Fruit fly (Drosophila melanogaster): ENCODE measurements around the gene Hsp23.

Gene Hsp23

dm6 chr3L:9391340-9391980 is 9.8 kb downstream of the Hsp23 start:
- TF ChIP-seq hkb (optimal IDR thresholded peaks at IDR 0.05), result no peak
- TF ChIP-seq hkb (GFP tag; IDR thresholded peaks at IDR 0.05), result no peak
- peak; percentile 19 for TF ChIP-seq exex (tag; optimal IDR thresholded peaks at IDR 0.05)
- peak; percentile 62 for TF ChIP-seq sens (GFP tag)

DNA sequence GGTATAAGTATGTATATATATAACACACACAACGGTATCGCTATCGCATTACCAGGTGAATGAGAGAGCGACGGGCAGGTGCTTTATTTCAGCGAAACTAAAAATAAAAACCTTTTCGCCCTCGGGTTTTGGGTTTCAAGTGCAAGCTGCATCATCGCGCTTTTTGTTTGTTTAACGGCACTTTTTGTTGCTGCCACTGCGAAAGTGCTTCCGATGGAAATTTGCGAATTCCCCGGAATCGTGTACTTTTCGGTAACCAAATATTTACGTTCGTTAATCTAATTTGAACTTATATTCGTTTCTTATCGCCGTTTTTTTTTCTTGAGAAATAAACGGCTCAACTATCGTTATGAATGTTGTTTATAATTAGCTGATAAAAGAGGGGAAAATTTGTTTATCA is 14.4 kb downstream of the Hsp23 start:
- TF ChIP-seq br (optimal IDR thresholded peaks at IDR 0.05) (no peak), CG34376 (GFP tag; optimal IDR thresholded peaks at IDR 0.05) (peak; percentile 18), Vsx1 (GFP tag; optimal IDR thresholded peaks at IDR 0.05) (peak; percentile 38), exex (tag; optimal IDR thresholded peaks at IDR 0.05) (peak; percentile 82)

dm6 chr3L:9396704-9397103 is 15.0 kb downstream of the Hsp23 start:
- TF ChIP-seq gsb-n (tag; optimal IDR thresholded peaks at IDR 0.05) (no peak), chinmo (GFP tag; IDR thresholded peaks at IDR 0.05; ENCODE audit: partially characterized antibody) (peak; percentile 75; the same call in 1 of the 4 replicates), crol (GFP tag; IDR thresholded peaks at IDR 0.05) (peak; percentile 67), CG9437 (GFP tag; optimal IDR thresholded peaks at IDR 0.05) (no peak), vnd (GFP tag; IDR thresholded peaks at IDR 0.05; ENCODE audit: partially characterized antibody) (0 out of 3 replicates have a peak, but pooled peaks have one; percentile 10), CG8290 (GFP tag; optimal IDR thresholded peaks at IDR 0.05) (no peak), CG8290 (tag; optimal IDR thresholded peaks at IDR 0.05) (peak in 1 of 2 experiments; percentile 21), Rfx (GFP tag; IDR thresholded peaks at IDR 0.05) (no peak), CG4328 (GFP tag; optimal IDR thresholded peaks at IDR 0.05) (no peak), NC2α (GFP tag; optimal IDR thresholded peaks at IDR 0.05) (no peak)

DNA sequence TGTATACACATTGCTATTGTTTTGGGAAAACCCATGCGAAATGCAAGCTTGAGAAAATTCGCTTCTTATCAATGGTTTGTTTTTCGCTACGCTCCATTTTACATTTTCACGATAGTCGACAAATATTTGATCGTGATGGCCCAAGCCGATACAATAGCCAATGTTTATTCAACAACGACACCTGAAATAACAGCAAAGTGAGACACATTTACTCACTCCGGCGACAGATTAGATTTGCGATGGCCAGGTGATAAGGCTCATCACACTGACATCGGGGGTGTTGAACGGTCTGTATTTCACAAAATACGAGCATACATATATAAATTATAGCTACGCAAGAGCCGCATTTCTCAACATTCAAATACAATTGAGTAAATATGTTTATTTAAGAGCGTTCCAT is 15.5 kb downstream of the Hsp23 start:
- TF ChIP-seq Taf1 (GFP tag; IDR thresholded peaks at IDR 0.05) (no peak), tgo (GFP tag; IDR thresholded peaks at IDR 0.05) (no peak; the same call in 2 of the 3 replicates), CG13296 (GFP tag; optimal IDR thresholded peaks at IDR 0.05) (peak; percentile 84), HLH3B (GFP tag; IDR thresholded peaks at IDR 0.05) (peak; percentile 51; the same call in 1 of the 2 replicates), grau (tag; optimal IDR thresholded peaks at IDR 0.05) (peak; percentile 21), CG17912 (GFP tag; optimal IDR thresholded peaks at IDR 0.05) (peak; percentile 4), Fer3 (tag; optimal IDR thresholded peaks at IDR 0.05) (peak; percentile 84), Meics (GFP tag; optimal IDR thresholded peaks at IDR 0.05) (peak; percentile 90), CG12155 (GFP tag; optimal IDR thresholded peaks at IDR 0.05) (no peak), hkb (optimal IDR thresholded peaks at IDR 0.05) (no peak), hkb (GFP tag; IDR thresholded peaks at IDR 0.05) (peak; percentile 67; the same call in 1 of the 2 replicates), CG18599 (GFP tag; optimal IDR thresholded peaks at IDR 0.05) (peak; percentile 96), bowl (GFP tag; IDR thresholded peaks at IDR 0.05) (no peak), Sox100B (GFP tag; optimal IDR thresholded peaks at IDR 0.05) (peak; percentile 73), CG18011 (GFP tag; optimal IDR thresholded peaks at IDR 0.05) (no peak), sim (GFP tag; IDR thresholded peaks at IDR 0.05) (no peak), Max (GFP tag; optimal IDR thresholded peaks at IDR 0.05) (peak; percentile 57), en (GFP tag; optimal IDR thresholded peaks at IDR 0.05) (no peak), zen2 (GFP tag; IDR thresholded peaks at IDR 0.05; ENCODE audit: partially characterized antibody) (no peak), yki (optimal IDR thresholded peaks at IDR 0.05) (no peak), CG33557 (GFP tag; optimal IDR thresholded peaks at IDR 0.05) (peak; percentile 42), Jarid2 (GFP tag; optimal IDR thresholded peaks at IDR 0.05) (peak; percentile 50), ham (GFP tag; IDR thresholded peaks at IDR 0.05) (peak; percentile 31; the same call in 1 of the 2 replicates), ftz-f1 (GFP tag; optimal IDR thresholded peaks at IDR 0.05) (no peak), CG33213 (GFP tag; optimal IDR thresholded peaks at IDR 0.05) (peak; percentile 75), pum (GFP tag; optimal IDR thresholded peaks at IDR 0.05) (no peak), zf30C (GFP tag; optimal IDR thresholded peaks at IDR 0.05) (no peak), pb (GFP tag; optimal IDR thresholded peaks at IDR 0.05) (no peak), Atf6 (GFP tag; IDR thresholded peaks at IDR 0.05) (peak; percentile 77), gcm (GFP tag; optimal IDR thresholded peaks at IDR 0.05) (peak; percentile 18), unc-4 (GFP tag; IDR thresholded peaks at IDR 0.05; ENCODE audit: partially characterized antibody) (no peak)

All from whole organism, embryonic.